Fruit fly (Drosophila melanogaster): ENCODE results near the gene Dhfr.

Dhfr gene

DNA sequence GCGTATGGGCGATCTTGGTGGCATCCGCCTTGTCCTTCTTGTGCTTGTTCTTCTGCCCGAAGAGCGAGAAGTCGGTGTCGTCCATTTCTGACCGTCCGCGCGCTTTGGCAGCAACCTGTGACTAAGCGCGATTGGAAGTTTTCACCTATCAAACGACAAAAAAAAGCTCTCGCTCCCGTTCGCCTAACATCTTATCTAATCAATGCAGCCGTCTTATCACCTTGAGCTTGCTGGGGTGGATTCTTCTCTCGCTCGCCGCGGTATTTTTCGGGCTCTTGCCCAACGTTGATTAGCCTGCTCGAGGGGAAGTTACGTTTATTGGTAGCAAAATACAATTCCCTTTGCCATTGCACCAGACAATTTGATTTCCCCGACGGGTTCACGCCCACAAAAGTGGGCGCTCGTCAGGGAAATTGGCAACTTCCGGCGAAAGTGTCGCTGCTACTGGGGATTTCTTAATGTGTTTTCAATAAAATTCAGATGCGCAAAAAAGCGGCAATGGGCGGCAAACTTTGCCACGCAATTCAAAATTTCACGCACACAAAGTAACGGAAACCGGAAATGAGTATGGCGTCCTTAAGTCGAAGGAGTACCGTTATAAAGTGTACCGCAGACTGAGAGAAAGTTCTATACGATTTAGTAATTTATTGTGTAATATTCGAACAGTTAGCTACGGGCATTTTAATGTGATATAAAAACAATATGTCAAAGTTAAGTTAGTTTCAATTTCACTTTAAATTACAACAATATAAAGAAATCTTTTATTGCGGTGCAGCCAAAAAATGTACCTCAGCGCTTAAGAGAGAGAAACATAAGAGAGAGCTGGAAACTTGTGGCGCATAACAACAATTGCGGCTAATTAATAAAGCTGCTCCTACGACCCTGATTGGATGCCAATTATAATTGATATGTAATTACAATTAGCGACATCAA, 20.2 kb downstream of the Dhfr start, which contains the start of gene Decay (continued):
- TF ChIP-seq ems (GFP tag; optimal IDR thresholded peaks at IDR 0.05), result no peak
- TF ChIP-seq CG1603 (tag; optimal IDR thresholded peaks at IDR 0.05), result peak; percentile 13
- TF ChIP-seq sc (optimal IDR thresholded peaks at IDR 0.05), result no peak
- no peak for TF ChIP-seq sc (GFP tag; optimal IDR thresholded peaks at IDR 0.05)
- peak; percentile 23; the same call in 1 of the 3 replicates for TF ChIP-seq row (GFP tag; IDR thresholded peaks at IDR 0.05)
- no peak for TF ChIP-seq bbx (GFP tag; IDR thresholded peaks at IDR 0.05; ENCODE audit: partially characterized antibody)
- TF ChIP-seq insv (GFP tag; optimal IDR thresholded peaks at IDR 0.05), result no peak
- peak; percentile 70 for TF ChIP-seq CG3163 (GFP tag; optimal IDR thresholded peaks at IDR 0.05)
- TF ChIP-seq CG11504 (tag; optimal IDR thresholded peaks at IDR 0.05), result peak; percentile 16
- TF ChIP-seq Hmr (GFP tag; optimal IDR thresholded peaks at IDR 0.05), result peak; percentile 26
- no peak for TF ChIP-seq ham (GFP tag; IDR thresholded peaks at IDR 0.05)
- TF ChIP-seq btn (GFP tag; optimal IDR thresholded peaks at IDR 0.05), result no peak
- peak; percentile 75 for TF ChIP-seq GATAe (GFP tag; conservative IDR thresholded peaks at IDR 0.05)
- peak; percentile 28 for TF ChIP-seq CG12391 (tag; optimal IDR thresholded peaks at IDR 0.05)
- TF ChIP-seq klu (GFP tag; IDR thresholded peaks at IDR 0.05), result no peak
- no peak for TF ChIP-seq CG7928 (GFP tag; optimal IDR thresholded peaks at IDR 0.05)
- peak; percentile 75 for TF ChIP-seq Med (GFP tag)
- peak; percentile 9 for TF ChIP-seq Jarid2 (GFP tag; optimal IDR thresholded peaks at IDR 0.05)
- TF ChIP-seq CG3407 (GFP tag; optimal IDR thresholded peaks at IDR 0.05), result no peak
- no peak for TF ChIP-seq bigmax (GFP tag; optimal IDR thresholded peaks at IDR 0.05)
- peak; percentile 12; the same call in 1 of the 2 replicates for TF ChIP-seq Atf6 (GFP tag; IDR thresholded peaks at IDR 0.05)
- TF ChIP-seq jing (GFP tag; optimal IDR thresholded peaks at IDR 0.05), result no peak
- no peak for TF ChIP-seq CG10431 (GFP tag; optimal IDR thresholded peaks at IDR 0.05)
- no peak for TF ChIP-seq CG2712 (tag; optimal IDR thresholded peaks at IDR 0.05)
- TF ChIP-seq CG6689 (GFP tag; IDR thresholded peaks at IDR 0.05), result 0 out of 2 replicates have a peak, but pooled peaks have one; percentile 6
- peak in 1 of 2 experiments; percentile 75 for TF ChIP-seq eve (GFP tag; optimal IDR thresholded peaks at IDR 0.05)
- no peak for TF ChIP-seq CG1529 (GFP tag; optimal IDR thresholded peaks at IDR 0.05)
- TF ChIP-seq Xrp1 (GFP tag; IDR thresholded peaks at IDR 0.05), result peak; percentile 44; the same call in 1 of the 2 replicates
- peak; percentile 73; the same call in 1 of the 4 replicates for TF ChIP-seq chinmo (GFP tag; IDR thresholded peaks at IDR 0.05; ENCODE audit: partially characterized antibody)
- TF ChIP-seq Ets97D (GFP tag; optimal IDR thresholded peaks at IDR 0.05), result peak; percentile 41
- TF ChIP-seq Hr51 (GFP tag; optimal IDR thresholded peaks at IDR 0.05), result peak in 1 of 2 experiments; percentile 19
- no peak for TF ChIP-seq jigr1 (GFP tag; IDR thresholded peaks at IDR 0.05)
- no peak for TF ChIP-seq CG11085 (GFP tag; IDR thresholded peaks at IDR 0.05)
- no peak for TF ChIP-seq Myb (GFP tag; optimal IDR thresholded peaks at IDR 0.05)
- no peak for TF ChIP-seq Rfx (GFP tag; IDR thresholded peaks at IDR 0.05)
- TF ChIP-seq ken (GFP tag; IDR thresholded peaks at IDR 0.05), result no peak
- no peak for TF ChIP-seq h (optimal IDR thresholded peaks at IDR 0.05)
- peak; percentile 22 for TF ChIP-seq phol (tag; optimal IDR thresholded peaks at IDR 0.05)
- peak; percentile 27 for TF ChIP-seq Sox100B (GFP tag; optimal IDR thresholded peaks at IDR 0.05)
- no peak for TF ChIP-seq HLHmδ (GFP tag; optimal IDR thresholded peaks at IDR 0.05)
- no peak for TF ChIP-seq Neu2 (GFP tag; optimal IDR thresholded peaks at IDR 0.05; ENCODE audit: borderline replicate concordance)
- no peak for TF ChIP-seq Fer2 (tag; optimal IDR thresholded peaks at IDR 0.05)
- TF ChIP-seq Xbp1 (GFP tag; optimal IDR thresholded peaks at IDR 0.05), result peak; percentile 2
- TF ChIP-seq bsh (GFP tag; optimal IDR thresholded peaks at IDR 0.05), result peak in 1 of 2 experiments; percentile 13
